Worm (Caenorhabditis elegans) whole organism, early embryonic: ENCODE results near the gene gstk-2.
"Not testable (repeated sequence)": the region's sequence is repeated elsewhere in the genome, so short reads cannot be mapped to it uniquely, and the experiment has no call there.

ENCODE experiments used
- B0310.2 ChIP-seq: sonication (generic microtip); optimal IDR thresholded peaks from 2 replicates; lab custom pipeline; 2016; ENCODE audit warnings: mild to moderate bottlenecking, missing genetic modification characterization, missing compliant biosample characterization
- F13C5.2 ChIP-seq: sonication (generic microtip); optimal IDR thresholded peaks from 2 replicates; lab custom pipeline; 2017; ENCODE audit warnings: mild to moderate bottlenecking, missing genetic modification characterization, inconsistent platforms, missing compliant biosample characterization
- aly-1 ChIP-seq: sonication (generic microtip); optimal IDR thresholded peaks from 2 replicates; lab custom pipeline; 2016; ENCODE audit warnings: missing genetic modification characterization, missing compliant biosample characterization
- ama-1 ChIP-seq: fragments of 150-350 bp; optimal IDR thresholded peaks from 2 replicates; lab custom pipeline; 2014
- ceh-13 ChIP-seq: fragments of 200-800 bp; sonication (Bioruptor generic); optimal IDR thresholded peaks from 2 replicates; lab custom pipeline; 2018; ENCODE audit warnings: mild to moderate bottlenecking, missing genetic modification characterization, missing compliant biosample characterization
- ceh-36 ChIP-seq: sonication (generic microtip); optimal IDR thresholded peaks from 2 replicates; lab custom pipeline; 2016; ENCODE audit warnings: missing genetic modification characterization, inconsistent platforms, missing compliant biosample characterization
- ets-7 ChIP-seq: sonication (generic microtip); optimal IDR thresholded peaks from 2 replicates; lab custom pipeline; 2016; ENCODE audit warnings: missing genotype, missing genetic modification characterization, missing compliant biosample characterization
- flt-1 ChIP-seq: fragments of 200-800 bp; sonication (Bioruptor generic); IDR thresholded peaks from 2 replicates; pipeline ENCODE4 v1.3.6; 2022; ENCODE audit warnings: missing genetic modification characterization, missing compliant biosample characterization
- hmbx-1 ChIP-seq: sonication (generic microtip); optimal IDR thresholded peaks from 2 replicates; lab custom pipeline; 2016; ENCODE audit warnings: mild to moderate bottlenecking, missing genetic modification characterization, missing compliant biosample characterization
- hmg-4 ChIP-seq: fragments of 200-800 bp; sonication (Bioruptor generic); optimal IDR thresholded peaks from 2 replicates; lab custom pipeline; 2018; ENCODE audit warnings: mild to moderate bottlenecking, missing genetic modification characterization, missing compliant biosample characterization
- hnd-1 ChIP-seq: sonication (generic microtip); optimal IDR thresholded peaks from 2 replicates; lab custom pipeline; 2016; ENCODE audit warnings: missing genetic modification characterization, missing compliant biosample characterization
- pes-1 ChIP-seq: fragments of 200-800 bp; sonication (Bioruptor generic); IDR thresholded peaks from 2 replicates; pipeline ENCODE4 v1.3.6; 2022; ENCODE audit warnings: missing genetic modification reagents, missing genetic modification characterization, missing compliant biosample characterization
- scrt-1 ChIP-seq: fragments of 200-800 bp; sonication (Bioruptor generic); IDR thresholded peaks from 2 replicates; pipeline ENCODE4 v1.3.6; 2022; ENCODE audit warnings: missing genetic modification characterization, missing compliant biosample characterization
- sea-1 ChIP-seq: fragments of 200-800 bp; sonication (Bioruptor generic); conservative IDR thresholded peaks from 2 replicates; pipeline ENCODE4 v1.3.6; 2022; ENCODE audit warnings: missing genetic modification characterization, missing compliant biosample characterization
- tbx-11 ChIP-seq: fragments of 200-800 bp; sonication (Bioruptor generic); IDR thresholded peaks from 2 replicates; pipeline ENCODE4 v1.3.6; 2022; ENCODE audit warnings: missing genetic modification characterization, missing compliant biosample characterization
- tbx-37 ChIP-seq: fragments of 200-800 bp; sonication (Bioruptor generic); conservative IDR thresholded peaks from 2 replicates; pipeline ENCODE4 v1.3.6; 2022; ENCODE audit warnings: missing genetic modification reagents, missing genetic modification characterization, missing compliant biosample characterization
- tra-4 ChIP-seq: sonication (generic microtip); optimal IDR thresholded peaks from 2 replicates; lab custom pipeline; 2017; ENCODE audit warnings: missing genetic modification characterization, missing compliant biosample characterization

Gene gstk-2

ce11 chrIV:7247243-7247642, 5.2 kb upstream of the gstk-2 start, which contains the start of gene D2024.1:
Gene D2024.1, plus strand, starts transcription at chrIV:7247543.
- TF ChIP-seq ceh-13 (GFP tag; lab: Kevin White, UChicago); ceh-36; pes-1 (GFP tag; lab: Robert Waterston, UW): not testable (repeated sequence)

ce11 chrIV:7246553-7246952, 4.5 kb upstream of the gstk-2 start, which contains the start of gene col-114:
Gene col-114, minus strand, starts transcription at chrIV:7246653.
- TF ChIP-seq ceh-36 (no peak), sea-1 (GFP tag; lab: Robert Waterston, UW) (no peak), flt-1 (no peak), tbx-11 (GFP tag; lab: Robert Waterston, UW) (no peak), hnd-1 (no peak), F13C5.2 (tag; lab: Kevin White, UChicago) (no peak), B0310.2 (tag; lab: Kevin White, UChicago) (no peak), pes-1 (GFP tag; lab: Robert Waterston, UW) (no peak), hmg-4 (GFP tag; lab: Kevin White, UChicago) (no peak), tra-4 (tag; lab: Kevin White, UChicago) (no peak), scrt-1 (GFP tag; lab: Robert Waterston, UW) (no peak)

ce11 chrIV:7245592-7245991, 3.5 kb upstream of the gstk-2 start:
- no peak for TF ChIP-seq F13C5.2 (tag; lab: Kevin White, UChicago)
- TF ChIP-seq sea-1 (GFP tag; lab: Robert Waterston, UW), result no peak
- TF ChIP-seq ama-1 (lab: Kevin White, UChicago), result no peak
- no peak for TF ChIP-seq tbx-11 (GFP tag; lab: Robert Waterston, UW)
- TF ChIP-seq scrt-1 (GFP tag; lab: Robert Waterston, UW), result no peak
- no peak for TF ChIP-seq aly-1 (tag; lab: Kevin White, UChicago)
- no peak for TF ChIP-seq ceh-13 (GFP tag; lab: Kevin White, UChicago)
- TF ChIP-seq pes-1 (GFP tag; lab: Robert Waterston, UW), result no peak
- no peak for TF ChIP-seq ceh-36
- TF ChIP-seq hnd-1, result no peak
- TF ChIP-seq hmbx-1 (tag; lab: Kevin White, UChicago), result no peak
- TF ChIP-seq flt-1, result no peak
- no peak for TF ChIP-seq tbx-37 (GFP tag; lab: Robert Waterston, UW)
- TF ChIP-seq ets-7 (tag; lab: Kevin White, UChicago), result no peak
- TF ChIP-seq tra-4 (tag; lab: Kevin White, UChicago), result no peak

- no peak for TF ChIP-seq hmbx-1 (tag; lab: Kevin White, UChicago)
- TF ChIP-seq F13C5.2 (tag; lab: Kevin White, UChicago), result no peak
- no peak for TF ChIP-seq ama-1 (lab: Kevin White, UChicago)
- no peak for TF ChIP-seq hmg-4 (GFP tag; lab: Kevin White, UChicago)
- no peak for TF ChIP-seq flt-1
- TF ChIP-seq tra-4 (tag; lab: Kevin White, UChicago), result no peak
- TF ChIP-seq sea-1 (GFP tag; lab: Robert Waterston, UW), result no peak
These were observed 1.8 kb upstream of the gstk-2 start, which contains the start of gene afmd-1 for ce11 chrIV:7243913-7244312. Gene afmd-1, plus strand, starts transcription at chrIV:7244228.

- no peak for TF ChIP-seq ceh-36
- peak; percentile 38; the same call in 1 of the 2 replicates for TF ChIP-seq pes-1 (GFP tag; lab: Robert Waterston, UW)
These were observed 1.5 kb downstream of the gstk-2 start for ce11 chrIV:7240564-7240963.

ce11 chrIV:7237668-7238214, 4.3 kb downstream of the gstk-2 start, which contains the start of gene elo-3:
Gene elo-3, plus strand, starts transcription at chrIV:7237718.
- TF ChIP-seq hmbx-1 (tag; lab: Kevin White, UChicago), result no peak
- TF ChIP-seq scrt-1 (GFP tag; lab: Robert Waterston, UW), result no peak

ce11 chrIV:7236248-7236772, 5.8 kb downstream of the gstk-2 start:
- TF ChIP-seq hmbx-1 (tag; lab: Kevin White, UChicago), result no peak
- TF ChIP-seq F13C5.2 (tag; lab: Kevin White, UChicago), result no peak
- no peak for TF ChIP-seq B0310.2 (tag; lab: Kevin White, UChicago)
- TF ChIP-seq ceh-36, result no peak

ce11 chrIV:7235382-7235917, 6.6 kb downstream of the gstk-2 start:
- TF ChIP-seq tbx-11 (GFP tag; lab: Robert Waterston, UW) (peak; percentile 45; the same call in 1 of the 2 replicates), hmg-4 (GFP tag; lab: Kevin White, UChicago) (peak; percentile 73), F13C5.2 (tag; lab: Kevin White, UChicago) (peak; percentile 74), sea-1 (GFP tag; lab: Robert Waterston, UW) (0 out of 2 replicates have a peak, but pooled peaks have one; percentile 7), tra-4 (tag; lab: Kevin White, UChicago) (no peak)
